Fruit fly (Drosophila melanogaster): ENCODE measurements around the gene CG14238.

Gene CG14238

dm6 chr3R:26483657-26484056 lies 25.6 kb downstream of the CG14238 start:
- TF ChIP-seq ssp (GFP tag; IDR thresholded peaks at IDR 0.05) = no peak
- TF ChIP-seq exex (tag; optimal IDR thresholded peaks at IDR 0.05) = no peak
- no peak for TF ChIP-seq toy (GFP tag; IDR thresholded peaks at IDR 0.05)
- TF ChIP-seq Taf1 (GFP tag; IDR thresholded peaks at IDR 0.05) = no peak

- TF ChIP-seq MESR4 (GFP tag; optimal IDR thresholded peaks at IDR 0.05) = no peak
- TF ChIP-seq sc (optimal IDR thresholded peaks at IDR 0.05) = no peak
- TF ChIP-seq sc (GFP tag; optimal IDR thresholded peaks at IDR 0.05) = no peak
- no peak for TF ChIP-seq CG3281 (GFP tag; optimal IDR thresholded peaks at IDR 0.05)
- no peak for TF ChIP-seq zfh1 (GFP tag; IDR thresholded peaks at IDR 0.05)
- TF ChIP-seq ssp (GFP tag; IDR thresholded peaks at IDR 0.05) = no peak
- TF ChIP-seq CG18599 (GFP tag; optimal IDR thresholded peaks at IDR 0.05) = no peak
Measured at dm6 chr3R:26484511-26484910, 26.5 kb downstream of the CG14238 start.

dm6 chr3R:26485240-26485865 lies 27.3 kb downstream of the CG14238 start:
- TF ChIP-seq Hr78 (GFP tag; optimal IDR thresholded peaks at IDR 0.05) (no peak), nom (GFP tag; optimal IDR thresholded peaks at IDR 0.05) (peak; percentile 18), sens (GFP tag) (peak; percentile 15), CG4617 (GFP tag; optimal IDR thresholded peaks at IDR 0.05; ENCODE audit: borderline replicate concordance) (no peak), knrl (GFP tag; IDR thresholded peaks at IDR 0.05; ENCODE audit: partially characterized antibody) (no peak), Ptx1 (GFP tag; IDR thresholded peaks at IDR 0.05) (no peak), bsh (GFP tag; optimal IDR thresholded peaks at IDR 0.05) (no peak), Hmr (GFP tag; optimal IDR thresholded peaks at IDR 0.05) (no peak), phol (tag; optimal IDR thresholded peaks at IDR 0.05) (no peak), CG8944 (GFP tag; optimal IDR thresholded peaks at IDR 0.05) (no peak), Rx (GFP tag; IDR thresholded peaks at IDR 0.05) (no peak), klu (GFP tag; IDR thresholded peaks at IDR 0.05) (no peak), kay (GFP tag; optimal IDR thresholded peaks at IDR 0.05) (no peak)

- TF ChIP-seq nom (GFP tag; optimal IDR thresholded peaks at IDR 0.05) (peak; percentile 66), caup (GFP tag; optimal IDR thresholded peaks at IDR 0.05; ENCODE audit: severe bottlenecking) (no peak), Ets65A (GFP tag) (peak; percentile 11), sens (GFP tag) (peak; percentile 63), zfh1 (GFP tag; IDR thresholded peaks at IDR 0.05) (0 out of 3 replicates have a peak, but pooled peaks have one; percentile 14), bsh (GFP tag; optimal IDR thresholded peaks at IDR 0.05) (peak in 1 of 2 experiments; percentile 22), Drgx (GFP tag; IDR thresholded peaks at IDR 0.05) (peak; percentile 77), danr (GFP tag; IDR thresholded peaks at IDR 0.05) (no peak), CG31224 (GFP tag; IDR thresholded peaks at IDR 0.05) (no peak)
Measured at dm6 chr3R:26489456-26489855, 31.4 kb downstream of the CG14238 start.

- TF ChIP-seq Antp (GFP tag; optimal IDR thresholded peaks at IDR 0.05) (no peak), CG6654 (GFP tag; optimal IDR thresholded peaks at IDR 0.05) (no peak), Oaz (GFP tag; IDR thresholded peaks at IDR 0.05) (0 out of 2 replicates have a peak, but pooled peaks have one; percentile 26), CG2120 (GFP tag; optimal IDR thresholded peaks at IDR 0.05) (peak; percentile 80), croc (GFP tag; conservative IDR thresholded peaks at IDR 0.05) (no peak), Doc2 (GFP tag; IDR thresholded peaks at IDR 0.05) (no peak), Ets97D (GFP tag; optimal IDR thresholded peaks at IDR 0.05) (no peak), CG32532 (GFP tag; IDR thresholded peaks at IDR 0.05) (peak; percentile 58; the same call in 1 of the 2 replicates), eve (GFP tag; optimal IDR thresholded peaks at IDR 0.05) (peak in 1 of 2 experiments; percentile 34), klu (GFP tag; IDR thresholded peaks at IDR 0.05) (no peak), ewg (GFP tag; optimal IDR thresholded peaks at IDR 0.05) (no peak), pho (GFP tag; optimal IDR thresholded peaks at IDR 0.05) (peak; percentile 28), CG3281 (GFP tag; optimal IDR thresholded peaks at IDR 0.05) (peak; percentile 43), CG6272 (GFP tag; IDR thresholded peaks at IDR 0.05) (no peak), ftz-f1 (GFP tag; optimal IDR thresholded peaks at IDR 0.05) (no peak), tx (GFP tag; optimal IDR thresholded peaks at IDR 0.05) (no peak), fd64A (GFP tag; optimal IDR thresholded peaks at IDR 0.05) (no peak), BEAF-32 (GFP tag; optimal IDR thresholded peaks at IDR 0.05) (no peak), CG1792 (GFP tag; optimal IDR thresholded peaks at IDR 0.05) (no peak)
Measured at dm6 chr3R:26494247-26494646, 36.2 kb downstream of the CG14238 start.

Data from whole organism, embryonic.